Worm (Caenorhabditis elegans): ENCODE results near the gene glr-1.
A peak's percentile ranks its signal among the peaks of the same experiment; 100 is the strongest.

DNA sequence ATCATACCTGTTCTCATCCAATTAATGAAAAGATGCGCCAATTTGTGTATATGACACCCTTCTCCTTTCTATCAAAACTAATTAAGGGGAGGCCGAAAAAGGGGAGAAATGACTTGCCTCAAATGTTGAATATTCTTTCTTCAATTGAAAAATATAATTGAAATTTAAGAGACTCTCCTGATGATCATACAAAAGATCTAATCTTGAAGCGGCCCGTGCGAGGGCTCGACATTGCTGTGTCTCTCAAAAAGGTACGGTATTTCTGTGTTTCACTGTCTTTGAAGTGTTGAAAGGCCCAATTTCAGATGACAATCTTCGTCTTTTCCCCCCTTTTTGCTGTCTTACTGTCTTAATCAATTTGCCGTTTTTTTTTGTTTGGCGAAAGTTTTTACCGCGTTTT is 32.6 kb upstream of the glr-1 start:
- TF ChIP-seq unc-86 (tag; optimal IDR thresholded peaks at IDR 0.05): no peak
- TF ChIP-seq T23F11.4 (GFP tag; optimal IDR thresholded peaks at IDR 0.05): no peak
- TF ChIP-seq ceh-24 (tag; optimal IDR thresholded peaks at IDR 0.05): no peak
- TF ChIP-seq unc-42 (tag; optimal IDR thresholded peaks at IDR 0.05): no peak
- no peak for TF ChIP-seq ama-1 (optimal IDR thresholded peaks at IDR 0.05)
- TF ChIP-seq fkh-6 (tag; optimal IDR thresholded peaks at IDR 0.05): no peak
- no peak for TF ChIP-seq nhr-11 (tag; optimal IDR thresholded peaks at IDR 0.05)
- TF ChIP-seq rnt-1 (tag; optimal IDR thresholded peaks at IDR 0.05): no peak
- no peak for TF ChIP-seq fkh-10 (GFP tag; optimal IDR thresholded peaks at IDR 0.05)
- TF ChIP-seq unc-3 (GFP tag; conservative IDR thresholded peaks at IDR 0.05): no peak
- no peak for TF ChIP-seq unc-3 (tag; optimal IDR thresholded peaks at IDR 0.05)
- no peak for TF ChIP-seq ceh-18 (tag; optimal IDR thresholded peaks at IDR 0.05)
- no peak for TF ChIP-seq F13H6.1 (tag; optimal IDR thresholded peaks at IDR 0.05)
- TF ChIP-seq unc-55 (GFP tag; optimal IDR thresholded peaks at IDR 0.05): no peak
- TF ChIP-seq nfya-1 (tag; optimal IDR thresholded peaks at IDR 0.05): peak; percentile 18
